Fruit fly (Drosophila melanogaster): ENCODE results near the gene Ugt301D1.

Gene Ugt301D1

DNA sequence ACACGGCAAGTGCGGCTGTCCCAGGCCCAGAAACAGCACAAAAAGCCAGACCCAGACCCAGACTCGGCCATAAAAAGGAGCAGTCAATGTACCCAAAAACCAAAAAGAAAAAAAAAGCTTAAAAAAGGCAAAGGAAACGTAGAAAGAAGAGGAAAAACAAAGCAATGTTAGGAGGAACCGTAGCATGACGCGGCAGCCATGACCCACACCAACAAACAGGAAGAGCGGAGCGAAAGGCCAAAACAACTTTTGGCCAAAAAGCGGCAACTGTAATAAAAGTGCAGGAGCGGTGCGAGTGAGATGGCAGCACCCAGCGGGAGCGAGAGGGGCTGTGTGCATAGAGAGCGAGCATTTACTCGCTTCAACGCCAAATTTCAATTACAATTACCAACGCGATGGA is 41.9 kb upstream of the Ugt301D1 start (continued):
- TF ChIP-seq spab (GFP tag; optimal IDR thresholded peaks at IDR 0.05) (no peak), Ets21C (GFP tag; optimal IDR thresholded peaks at IDR 0.05) (no peak), Hr39 (GFP tag; optimal IDR thresholded peaks at IDR 0.05) (no peak), Eip75B (GFP tag; optimal IDR thresholded peaks at IDR 0.05) (no peak), CG6163 (GFP tag; IDR thresholded peaks at IDR 0.05) (peak; percentile 62; the same call in 2 of the 3 replicates), vri (GFP tag; optimal IDR thresholded peaks at IDR 0.05) (peak; percentile 30), Eip78C (GFP tag) (peak; percentile 17), lz (GFP tag; optimal IDR thresholded peaks at IDR 0.05) (no peak), CG11762 (GFP tag; optimal IDR thresholded peaks at IDR 0.05; ENCODE audit: insufficient read depth) (no peak), Gug (GFP tag; IDR thresholded peaks at IDR 0.05) (no peak), Hr4 (GFP tag; optimal IDR thresholded peaks at IDR 0.05) (no peak), Met (GFP tag; optimal IDR thresholded peaks at IDR 0.05) (no peak), pdm3 (GFP tag; optimal IDR thresholded peaks at IDR 0.05) (no peak)

dm6 chr2L:18468010-18468409 is 41.4 kb upstream of the Ugt301D1 start:
- TF ChIP-seq CG8632 (GFP tag; optimal IDR thresholded peaks at IDR 0.05) (peak; percentile 66), CG8319 (GFP tag; optimal IDR thresholded peaks at IDR 0.05) (no peak), Eip93F (GFP tag; optimal IDR thresholded peaks at IDR 0.05) (no peak), CG11762 (GFP tag; optimal IDR thresholded peaks at IDR 0.05; ENCODE audit: insufficient read depth) (no peak), acj6 (GFP tag; optimal IDR thresholded peaks at IDR 0.05) (peak; percentile 52), salr (GFP tag; optimal IDR thresholded peaks at IDR 0.05) (peak; percentile 27 to 59), Sox102F (GFP tag; optimal IDR thresholded peaks at IDR 0.05) (no peak), CG4318 (GFP tag; optimal IDR thresholded peaks at IDR 0.05) (peak; percentile 70), topi (GFP tag; optimal IDR thresholded peaks at IDR 0.05) (peak; percentile 34), CG3032 (tag; optimal IDR thresholded peaks at IDR 0.05) (peak; percentile 56), achi (GFP tag; optimal IDR thresholded peaks at IDR 0.05) (peak; percentile 27), CG6163 (GFP tag; IDR thresholded peaks at IDR 0.05) (peak; percentile 51; the same call in 1 of the 3 replicates), Smox (GFP tag; optimal IDR thresholded peaks at IDR 0.05) (peak; percentile 7), lz (GFP tag; optimal IDR thresholded peaks at IDR 0.05) (peak; percentile 14), Lpt (GFP tag; optimal IDR thresholded peaks at IDR 0.05) (no peak), vri (GFP tag; optimal IDR thresholded peaks at IDR 0.05) (no peak), fd85E (GFP tag; optimal IDR thresholded peaks at IDR 0.05) (no peak), CG6808 (GFP tag; optimal IDR thresholded peaks at IDR 0.05) (no peak), CG6276 (GFP tag; optimal IDR thresholded peaks at IDR 0.05) (peak; percentile 14), Hr4 (GFP tag; optimal IDR thresholded peaks at IDR 0.05) (peak; percentile 30), esn (GFP tag; optimal IDR thresholded peaks at IDR 0.05) (peak; percentile 55), net (GFP tag; optimal IDR thresholded peaks at IDR 0.05) (no peak), CG1621 (tag; optimal IDR thresholded peaks at IDR 0.05) (no peak), Ets21C (GFP tag; optimal IDR thresholded peaks at IDR 0.05) (no peak), svp (GFP tag) (peak; percentile 75), CG8119 (GFP tag; IDR thresholded peaks at IDR 0.05) (peak; percentile 43; the same call in 1 of the 3 replicates), CG15336 (GFP tag; IDR thresholded peaks at IDR 0.05) (peak; percentile 38; the same call in 1 of the 2 replicates), Eip75B (GFP tag; optimal IDR thresholded peaks at IDR 0.05) (no peak), Sox15 (GFP tag; optimal IDR thresholded peaks at IDR 0.05) (no peak), eg (GFP tag; IDR thresholded peaks at IDR 0.05) (peak; percentile 57), CG11294 (GFP tag; IDR thresholded peaks at IDR 0.05) (no peak), Blimp-1 (GFP tag; optimal IDR thresholded peaks at IDR 0.05) (no peak), CG6792 (GFP tag; optimal IDR thresholded peaks at IDR 0.05) (no peak), CG10631 (GFP tag; optimal IDR thresholded peaks at IDR 0.05) (peak; percentile 71), Ets96B (tag; optimal IDR thresholded peaks at IDR 0.05) (peak; percentile 60), ss (GFP tag; optimal IDR thresholded peaks at IDR 0.05) (no peak), CG9139 (GFP tag; optimal IDR thresholded peaks at IDR 0.05) (no peak), CG34406 (GFP tag; optimal IDR thresholded peaks at IDR 0.05) (peak; percentile 68), CG3919 (GFP tag; optimal IDR thresholded peaks at IDR 0.05) (peak; percentile 48), spab (GFP tag; optimal IDR thresholded peaks at IDR 0.05) (peak; percentile 8), CG6854 (GFP tag; optimal IDR thresholded peaks at IDR 0.05) (no peak), Hr39 (GFP tag; optimal IDR thresholded peaks at IDR 0.05) (peak; percentile 24), Met (GFP tag; optimal IDR thresholded peaks at IDR 0.05) (no peak), CG10669 (GFP tag; optimal IDR thresholded peaks at IDR 0.05) (peak; percentile 33), OdsH (GFP tag; optimal IDR thresholded peaks at IDR 0.05) (peak; percentile 63), Eip78C (GFP tag) (peak; percentile 82), CG31627 (GFP tag; optimal IDR thresholded peaks at IDR 0.05) (no peak)
